Worm (Caenorhabditis elegans): Measurements from ENCODE around the gene F40G9.5.

ce11 chrIII:211387-211786, 30.3 kb downstream of the F40G9.5 start:
- TF ChIP-seq ref-2 (tag; optimal IDR thresholded peaks at IDR 0.05) = no peak
- no peak for TF ChIP-seq sox-4 (tag; optimal IDR thresholded peaks at IDR 0.05)
